Worm (Caenorhabditis elegans): ENCODE measurements around the gene ZK1248.11.

Gene ZK1248.11

ce11 chrII:5819655-5820054 is 8.7 kb downstream of the ZK1248.11 start (continued):
- TF ChIP-seq nhr-19 (GFP tag; conservative IDR thresholded peaks at IDR 0.05) (peak; percentile 16; the same call in 1 of the 2 replicates), vab-15 (tag; optimal IDR thresholded peaks at IDR 0.05) (no peak), blmp-1 (tag; optimal IDR thresholded peaks at IDR 0.05) (no peak), lin-13 (GFP tag; optimal IDR thresholded peaks at IDR 0.05) (peak; percentile 12), efl-3 (GFP tag; optimal IDR thresholded peaks at IDR 0.05) (no peak), C04F5.9 (tag; optimal IDR thresholded peaks at IDR 0.05) (peak; percentile 27), nhr-77 (tag; optimal IDR thresholded peaks at IDR 0.05) (no peak), nhr-20 (tag; optimal IDR thresholded peaks at IDR 0.05) (no peak), egl-13 (tag; optimal IDR thresholded peaks at IDR 0.05) (peak; percentile 38), unc-30 (tag; optimal IDR thresholded peaks at IDR 0.05) (no peak), lsy-2 (tag; optimal IDR thresholded peaks at IDR 0.05) (peak in 1 of 2 experiments; percentile 40), dpl-1 (GFP tag; optimal IDR thresholded peaks at IDR 0.05) (peak; percentile 32 to 73 (median 71))

DNA sequence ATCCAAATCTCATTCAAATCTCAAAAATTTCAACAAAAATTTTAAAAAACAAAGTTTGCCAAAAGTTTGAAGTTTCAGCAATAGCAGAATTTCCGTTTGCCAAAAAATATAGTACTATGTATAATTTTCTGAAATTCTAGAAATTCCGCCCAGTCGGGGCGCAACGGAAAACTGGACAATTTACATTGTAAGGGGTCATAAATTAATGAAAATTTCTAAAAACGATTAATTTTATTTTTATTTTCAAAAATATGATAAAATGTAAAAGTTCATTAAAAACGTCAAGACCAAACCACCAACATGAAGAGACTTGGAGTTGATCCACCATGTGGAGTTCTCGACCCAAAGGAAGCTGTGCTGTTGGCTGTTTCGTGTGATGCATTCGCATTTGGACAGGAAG is 10.1 kb downstream of the ZK1248.11 start, which contains the start of gene ZK1248.4:
ZK1248.4 (plus strand) TSS at position 301 of the 400 bp plus-strand sequence.
- no peak for TF ChIP-seq ztf-4 (tag; optimal IDR thresholded peaks at IDR 0.05)
- no peak for TF ChIP-seq tlp-1 (tag; optimal IDR thresholded peaks at IDR 0.05)
- TF ChIP-seq elt-2 (tag; optimal IDR thresholded peaks at IDR 0.05) = no peak
- no peak for TF ChIP-seq isw-1 (GFP tag; IDR thresholded peaks at IDR 0.05)
- TF ChIP-seq ceh-63 (GFP tag; optimal IDR thresholded peaks at IDR 0.05) = no peak
- TF ChIP-seq nhr-90 (tag; optimal IDR thresholded peaks at IDR 0.05; ENCODE audit: poor library complexity) = no peak
- no peak for TF ChIP-seq aha-1 (tag; optimal IDR thresholded peaks at IDR 0.05)
- TF ChIP-seq rnt-1 (tag; optimal IDR thresholded peaks at IDR 0.05) = no peak
- no peak for TF ChIP-seq egl-13 (tag; optimal IDR thresholded peaks at IDR 0.05)
- TF ChIP-seq dpl-1 (GFP tag; optimal IDR thresholded peaks at IDR 0.05) = no peak
- TF ChIP-seq fos-1 (tag; optimal IDR thresholded peaks at IDR 0.05) = no peak
- TF ChIP-seq ceh-88 (GFP tag; IDR thresholded peaks at IDR 0.05) = no peak
- no peak for TF ChIP-seq hlh-17 (GFP tag; optimal IDR thresholded peaks at IDR 0.05; ENCODE audit: borderline replicate concordance)
- no peak for TF ChIP-seq mab-9 (GFP tag; IDR thresholded peaks at IDR 0.05)
- no peak for TF ChIP-seq snpc-4 (tag; optimal IDR thresholded peaks at IDR 0.05)
- TF ChIP-seq ceh-82 (tag; optimal IDR thresholded peaks at IDR 0.05) = no peak
- no peak for TF ChIP-seq nhr-12 (tag; optimal IDR thresholded peaks at IDR 0.05)
- TF ChIP-seq tbx-2 (tag; optimal IDR thresholded peaks at IDR 0.05) = no peak
- TF ChIP-seq aly-2 (tag; optimal IDR thresholded peaks at IDR 0.05) = no peak

DNA sequence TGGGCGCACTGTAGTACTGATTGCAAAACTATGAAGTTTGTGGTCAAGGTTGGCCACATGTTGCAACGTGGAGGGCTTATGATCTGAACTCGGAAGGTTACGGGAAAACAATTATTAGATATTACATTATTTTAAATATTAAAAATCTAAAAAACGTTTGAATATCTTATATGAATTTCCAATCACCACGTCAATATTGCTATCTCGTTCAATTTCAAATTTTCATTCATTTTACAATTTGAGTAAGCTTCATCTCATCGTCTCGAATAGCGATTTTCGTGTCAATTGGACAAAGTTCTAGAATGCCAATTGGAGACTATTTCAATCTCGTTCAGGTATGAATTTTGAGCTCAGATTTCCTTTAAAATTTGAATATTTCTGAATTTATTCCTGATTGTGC is 12.0 kb downstream of the ZK1248.11 start, which contains the start of gene ZK1248.20:
ZK1248.20 (plus strand) TSS at position 301 of the 400 bp plus-strand sequence.
- TF ChIP-seq nhr-47 (tag; optimal IDR thresholded peaks at IDR 0.05) (no peak), C04F5.9 (tag; optimal IDR thresholded peaks at IDR 0.05) (no peak), lin-15B (tag; optimal IDR thresholded peaks at IDR 0.05) (no peak), nhr-77 (tag; optimal IDR thresholded peaks at IDR 0.05) (no peak), ztf-11 (tag; optimal IDR thresholded peaks at IDR 0.05) (no peak), nhr-237 (tag; optimal IDR thresholded peaks at IDR 0.05) (no peak), blmp-1 (tag; optimal IDR thresholded peaks at IDR 0.05) (no peak), mdl-1 (tag; optimal IDR thresholded peaks at IDR 0.05) (no peak), ceh-82 (tag; optimal IDR thresholded peaks at IDR 0.05) (no peak), hlh-17 (GFP tag; optimal IDR thresholded peaks at IDR 0.05; ENCODE audit: borderline replicate concordance) (no peak), C34B4.2 (tag; optimal IDR thresholded peaks at IDR 0.05) (no peak), nhr-11 (tag; optimal IDR thresholded peaks at IDR 0.05) (no peak), irx-1 (tag; optimal IDR thresholded peaks at IDR 0.05) (no peak), skn-1 (tag; optimal IDR thresholded peaks at IDR 0.05) (no peak), unc-130 (tag; optimal IDR thresholded peaks at IDR 0.05) (no peak), unc-30 (tag; optimal IDR thresholded peaks at IDR 0.05) (no peak), aly-2 (tag; optimal IDR thresholded peaks at IDR 0.05) (no peak), alr-1 (tag; optimal IDR thresholded peaks at IDR 0.05; ENCODE audit: borderline replicate concordance) (no peak), nhr-76 (tag; optimal IDR thresholded peaks at IDR 0.05) (no peak)

All from whole organism, L1 larva.